Worm (Caenorhabditis elegans): Measurements from ENCODE around the gene B0285.6.

Gene B0285.6

DNA sequence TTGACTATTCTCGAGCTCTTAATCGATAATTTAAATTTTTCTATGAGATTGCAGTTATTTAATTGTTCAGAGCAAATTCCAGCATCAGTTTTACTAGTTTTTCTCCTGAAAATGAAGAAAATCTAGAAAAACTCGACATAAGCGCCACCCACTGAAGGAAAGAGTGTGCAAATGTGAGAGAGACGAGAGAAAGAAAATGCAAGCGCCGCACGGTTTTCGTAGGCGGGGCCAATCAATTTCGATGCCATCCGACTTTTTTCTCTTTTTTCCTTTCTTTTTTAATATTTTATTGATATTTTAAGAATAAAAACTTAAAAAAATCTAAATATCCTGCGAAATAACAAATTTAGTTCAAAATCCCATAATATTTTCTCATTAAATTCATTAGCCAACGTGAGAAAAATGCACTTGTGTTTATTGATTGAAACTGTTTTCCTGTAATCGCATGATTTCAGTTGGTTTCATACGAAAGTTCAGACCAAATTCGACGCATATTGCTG is 17.3 kb upstream of the B0285.6 start, which contains the start of gene cdk-12:
Gene cdk-12 (plus strand): TSS at position 450 of the 500 bp plus-strand sequence.
- no peak for TF ChIP-seq nhr-48 (tag; optimal IDR thresholded peaks at IDR 0.05)
- no peak for TF ChIP-seq mdt-29 (GFP tag; IDR thresholded peaks at IDR 0.05)
- peak in 1 of 2 experiments; percentile 70 for TF ChIP-seq lsy-2 (tag; optimal IDR thresholded peaks at IDR 0.05)
- no peak for TF ChIP-seq madf-5 (GFP tag; IDR thresholded peaks at IDR 0.05)
- TF ChIP-seq zip-2 (tag; optimal IDR thresholded peaks at IDR 0.05) = no peak
- no peak for TF ChIP-seq arid-1 (GFP tag; conservative IDR thresholded peaks at IDR 0.05)
- no peak for TF ChIP-seq F26F4.8 (GFP tag; conservative IDR thresholded peaks at IDR 0.05)
- no peak for TF ChIP-seq ztf-11 (tag; optimal IDR thresholded peaks at IDR 0.05)
- TF ChIP-seq hlh-11 (tag; optimal IDR thresholded peaks at IDR 0.05) = peak; percentile 32
- no peak for TF ChIP-seq fkh-10 (GFP tag; optimal IDR thresholded peaks at IDR 0.05)
- TF ChIP-seq nhr-102 (tag; optimal IDR thresholded peaks at IDR 0.05) = no peak
- no peak for TF ChIP-seq ceh-44 (GFP tag; IDR thresholded peaks at IDR 0.05)
- no peak for TF ChIP-seq zag-1 (tag; optimal IDR thresholded peaks at IDR 0.05)
- TF ChIP-seq R02D3.7 (tag; optimal IDR thresholded peaks at IDR 0.05) = no peak
- TF ChIP-seq hmg-1.1 (GFP tag; IDR thresholded peaks at IDR 0.05) = no peak
- no peak for TF ChIP-seq nhr-41 (GFP tag; IDR thresholded peaks at IDR 0.05)
- no peak for TF ChIP-seq egl-27 (tag; optimal IDR thresholded peaks at IDR 0.05)
- TF ChIP-seq nhr-28 (tag; optimal IDR thresholded peaks at IDR 0.05) = no peak
- TF ChIP-seq php-3 (GFP tag; IDR thresholded peaks at IDR 0.05) = no peak
- no peak for TF ChIP-seq snpc-4 (tag; optimal IDR thresholded peaks at IDR 0.05)
- TF ChIP-seq egl-43 (GFP tag; IDR thresholded peaks at IDR 0.05) = no peak
- no peak for TF ChIP-seq nhr-25 (tag; optimal IDR thresholded peaks at IDR 0.05; ENCODE audit: borderline replicate concordance, insufficient read depth)
- peak; percentile 15 for TF ChIP-seq nhr-6 (tag; optimal IDR thresholded peaks at IDR 0.05)
- no peak for TF ChIP-seq tra-1 (GFP tag; IDR thresholded peaks at IDR 0.05)
- no peak for TF ChIP-seq nhr-111 (GFP tag; optimal IDR thresholded peaks at IDR 0.05)
- no peak for TF ChIP-seq aly-2 (tag; optimal IDR thresholded peaks at IDR 0.05)
- TF ChIP-seq ceh-28 (tag; optimal IDR thresholded peaks at IDR 0.05) = no peak
- TF ChIP-seq lin-1 (GFP tag; IDR thresholded peaks at IDR 0.05) = no peak
- no peak for TF ChIP-seq D1046.2 (GFP tag; IDR thresholded peaks at IDR 0.05)
- no peak for TF ChIP-seq pha-4 (GFP tag; IDR thresholded peaks at IDR 0.05)
- peak; percentile 12 for TF ChIP-seq pha-4 (tag; optimal IDR thresholded peaks at IDR 0.05)
- no peak for TF ChIP-seq nhr-76 (tag; optimal IDR thresholded peaks at IDR 0.05)
- TF ChIP-seq lin-15B (tag; optimal IDR thresholded peaks at IDR 0.05) = no peak
- no peak for TF ChIP-seq jun-1 (tag; optimal IDR thresholded peaks at IDR 0.05)
- TF ChIP-seq dpl-1 (GFP tag; optimal IDR thresholded peaks at IDR 0.05) = peak; percentile 45
- no peak for TF ChIP-seq unc-39 (tag; optimal IDR thresholded peaks at IDR 0.05)
- TF ChIP-seq duxl-1 (tag; optimal IDR thresholded peaks at IDR 0.05; ENCODE audit: poor library complexity) = no peak
- TF ChIP-seq hlh-30 (tag; optimal IDR thresholded peaks at IDR 0.05; ENCODE audit: insufficient read depth) = no peak
- TF ChIP-seq unc-62 (GFP tag; optimal IDR thresholded peaks at IDR 0.05 in 1 of 2) = peak in 1 of 2 experiments; percentile 41
- no peak for TF ChIP-seq unc-62 (tag; optimal IDR thresholded peaks at IDR 0.05)
- TF ChIP-seq sdz-12 (GFP tag; optimal IDR thresholded peaks at IDR 0.05) = no peak
- 0 out of 2 replicates have a peak, but pooled peaks have one; percentile 11 for TF ChIP-seq lin-38 (GFP tag; IDR thresholded peaks at IDR 0.05)
- no peak for TF ChIP-seq hif-1 (tag; optimal IDR thresholded peaks at IDR 0.05)
- TF ChIP-seq skn-1 (tag; optimal IDR thresholded peaks at IDR 0.05) = no peak
- peak; percentile 76 for TF ChIP-seq mes-2 (tag; optimal IDR thresholded peaks at IDR 0.05; ENCODE audit: poor library complexity, severe bottlenecking)
- no peak for TF ChIP-seq aha-1 (tag)
- TF ChIP-seq mep-1 (tag; optimal IDR thresholded peaks at IDR 0.05) = peak; percentile 42
- no peak for TF ChIP-seq spr-3 (GFP tag; optimal IDR thresholded peaks at IDR 0.05)
- TF ChIP-seq F44E2.7 (GFP tag; IDR thresholded peaks at IDR 0.05) = no peak
- TF ChIP-seq dve-1 (tag; optimal IDR thresholded peaks at IDR 0.05; ENCODE audit: insufficient read depth) = peak; percentile 49
- no peak for TF ChIP-seq daf-16 (GFP tag; optimal IDR thresholded peaks at IDR 0.05)
- no peak for TF ChIP-seq daf-16 (tag; optimal IDR thresholded peaks at IDR 0.05)

Measured in whole organism, L4 larva.